1 worm cellular context compared by ENCODE assay signal in genomic region chrIV:8978047-8978446, ce11.
TF ChIP-seq lines count a peak whose summit lies in the region.

No protein-coding gene starts in this region.

TF ChIP-seq in whole organism, L4 larva, 104 proteins besides CTCF, POLR2A, EP300 and RAD21 (continued from another document):
- TF ChIP-seq nhr-11 (tag; optimal IDR thresholded peaks at IDR 0.05; lab: Kevin White, UChicago) = peak; percentile 56
- no peak for TF ChIP-seq arid-1 (GFP tag; conservative IDR thresholded peaks at IDR 0.05; lab: Robert Waterston, UW)
- no peak for TF ChIP-seq nhr-111 (GFP tag; optimal IDR thresholded peaks at IDR 0.05; lab: Kevin White, UChicago)
- peak; percentile 66 for TF ChIP-seq aha-1 (tag; lab: Kevin White, UChicago)
- no peak for TF ChIP-seq nhr-77 (tag; optimal IDR thresholded peaks at IDR 0.05; lab: Kevin White, UChicago)
TF ChIP-seq in whole organism, L4 larva: peak in this region for 3.
